Worm (Caenorhabditis elegans) whole organism, L4 larva: ENCODE data around the gene nhr-19.

Experiments
- F49E8.2 ChIP-seq: sonication (generic microtip); optimal IDR thresholded peaks from 2 replicates; lab custom pipeline; 2016; ENCODE audit warnings: missing compliant biosample characterization, mild to moderate bottlenecking, missing genetic modification characterization, borderline replicate concordance
- R02D3.7 ChIP-seq: fragments of 150-350 bp; sonication (generic microtip); optimal IDR thresholded peaks from 3 replicates; lab custom pipeline; 2014; ENCODE audit warnings: missing biosample characterization, missing genetic modification characterization
- T20F7.1 ChIP-seq: fragments of 200-800 bp; sonication (Bioruptor generic); optimal IDR thresholded peaks from 2 replicates; lab custom pipeline; 2018; ENCODE audit warnings: mild to moderate bottlenecking, missing genetic modification characterization, missing compliant biosample characterization
- T26A8.4 ChIP-seq: fragments of 200-800 bp; sonication (Bioruptor generic); IDR thresholded peaks from 2 replicates; pipeline ENCODE4 v1.3.6; 2022; ENCODE audit warnings: missing genetic modification characterization, missing compliant biosample characterization
- Y48G9A.11 ChIP-seq: fragments of 200-800 bp; sonication (Bioruptor generic); IDR thresholded peaks from 2 replicates; pipeline ENCODE4 v1.3.6; 2022; ENCODE audit warnings: missing genetic modification reagents, missing genetic modification characterization, missing compliant biosample characterization
- Y5F2A.4 ChIP-seq: fragments of 200-800 bp; sonication (Bioruptor generic); optimal IDR thresholded peaks from 2 replicates; lab custom pipeline; 2018; ENCODE audit warnings: mild to moderate bottlenecking, missing genetic modification characterization, missing compliant biosample characterization
- ZK337.2 ChIP-seq: fragments of 200-800 bp; sonication (Bioruptor generic); IDR thresholded peaks from 2 replicates; pipeline ENCODE4 v1.3.6; 2022; ENCODE audit warnings: missing genetic modification reagents, missing genetic modification characterization, missing compliant biosample characterization
- aha-1 ChIP-seq: fragments of 150-350 bp; peaks from one replicate; lab custom pipeline; 2014; ENCODE audit warnings: missing biosample characterization, missing genetic modification characterization
- ama-1 ChIP-seq: fragments of 150-350 bp; optimal IDR thresholded peaks from 2 replicates; lab custom pipeline; 2014; ENCODE audit warnings: inconsistent platforms, mixed read lengths
- ceh-28 ChIP-seq: fragments of 150-350 bp; optimal IDR thresholded peaks from 2 replicates; lab custom pipeline; 2014; ENCODE audit warnings: missing biosample characterization, missing genetic modification reagents, missing genetic modification characterization
- ceh-44 ChIP-seq: fragments of 200-800 bp; sonication (Bioruptor generic); IDR thresholded peaks from 2 replicates; pipeline ENCODE4 v1.3.6; 2022; ENCODE audit warnings: missing genetic modification reagents, missing genetic modification characterization, missing compliant biosample characterization
- cey-2 ChIP-seq: sonication (generic microtip); optimal IDR thresholded peaks from 3 replicates; lab custom pipeline; 2017; ENCODE audit warnings: missing genetic modification characterization, mild to moderate bottlenecking, missing compliant biosample characterization, antibody characterized with exemption, borderline replicate concordance; ENCODE audit not compliant: insufficient read depth
- ctbp-1 ChIP-seq: fragments of 200-800 bp; sonication (Bioruptor generic); IDR thresholded peaks from 2 replicates; pipeline ENCODE4 v1.3.6; 2022; ENCODE audit warnings: missing genetic modification reagents, missing genetic modification characterization, missing compliant biosample characterization
- dmd-9 ChIP-seq: fragments of 200-800 bp; sonication (Bioruptor generic); IDR thresholded peaks from 2 replicates; pipeline ENCODE4 v1.3.6; 2022; ENCODE audit warnings: missing genetic modification reagents, missing genetic modification characterization, missing compliant biosample characterization
- duxl-1 ChIP-seq: sonication (generic microtip); optimal IDR thresholded peaks from 2 replicates; lab custom pipeline; 2016; ENCODE audit warnings: mild to moderate bottlenecking, missing genetic modification characterization, moderate library complexity, missing compliant biosample characterization; ENCODE audit not compliant: poor library complexity
- dve-1 ChIP-seq: sonication (generic microtip); optimal IDR thresholded peaks from 2 replicates; lab custom pipeline; 2017; ENCODE audit warnings: antibody characterized with exemption, mild to moderate bottlenecking, missing genetic modification characterization, missing compliant biosample characterization; ENCODE audit not compliant: insufficient read depth
- gei-8 ChIP-seq: fragments of 200-800 bp; sonication (Bioruptor generic); optimal IDR thresholded peaks from 2 replicates; lab custom pipeline; 2018; ENCODE audit warnings: mild to moderate bottlenecking, missing genetic modification characterization, missing compliant biosample characterization
- hif-1 ChIP-seq, 2 experiments: sonication (generic microtip); optimal IDR thresholded peaks; 2 replicates each; lab custom pipeline; 2016 to 2017; ENCODE audit warnings: missing compliant biosample characterization in 2 of 2, missing genetic modification characterization in 2 of 2, missing genetic modification reagents in 2 of 2, missing genotype in 2 of 2, mild to moderate bottlenecking in 1 of 2
- hlh-30 ChIP-seq: sonication (generic microtip); optimal IDR thresholded peaks from 2 replicates; lab custom pipeline; 2017; ENCODE audit warnings: antibody characterized with exemption, mild to moderate bottlenecking, missing genetic modification characterization, missing compliant biosample characterization; ENCODE audit not compliant: insufficient read depth
- hmg-1.1 ChIP-seq: fragments of 200-800 bp; sonication (Bioruptor generic); IDR thresholded peaks from 2 replicates; pipeline ENCODE4 v1.3.6; 2022; ENCODE audit warnings: missing genetic modification reagents, missing genetic modification characterization, missing compliant biosample characterization
- lim-7 ChIP-seq: fragments of 200-800 bp; sonication (Bioruptor generic); IDR thresholded peaks from 2 replicates; pipeline ENCODE4 v1.3.6; 2022; ENCODE audit warnings: missing genetic modification characterization, missing compliant biosample characterization
- lin-15B ChIP-seq: fragments of 150-350 bp; sonication (generic microtip); optimal IDR thresholded peaks from 3 replicates; lab custom pipeline; 2014; ENCODE audit warnings: missing biosample characterization, missing genetic modification characterization
- madf-9 ChIP-seq: fragments of 200-800 bp; sonication (Bioruptor generic); conservative IDR thresholded peaks from 2 replicates; pipeline ENCODE4 v1.3.6; 2022; ENCODE audit warnings: missing genetic modification reagents, missing genetic modification characterization, missing compliant biosample characterization
- mdl-1 ChIP-seq, 2 experiments: fragments of 150-350 bp in 1 of 2; sonication (generic microtip) in 1 of 2; optimal IDR thresholded peaks; 2 replicates each; lab custom pipeline; 2014 to 2017; ENCODE audit warnings: missing biosample characterization in 2 of 2, missing genetic modification characterization in 2 of 2
- mdt-29 ChIP-seq: fragments of 200-800 bp; sonication (Bioruptor generic); IDR thresholded peaks from 2 replicates; pipeline ENCODE4 v1.3.6; 2022; ENCODE audit warnings: missing genetic modification reagents, missing genetic modification characterization, missing compliant biosample characterization
- mep-1 ChIP-seq: fragments of 150-350 bp; sonication (generic microtip); optimal IDR thresholded peaks from 3 replicates; lab custom pipeline; 2014; ENCODE audit warnings: missing biosample characterization, missing genetic modification characterization
- mes-2 ChIP-seq: sonication (generic microtip); optimal IDR thresholded peaks from 2 replicates; lab custom pipeline; 2016; ENCODE audit warnings: missing genotype, mild to moderate bottlenecking, missing genetic modification characterization, missing compliant biosample characterization; ENCODE audit not compliant: poor library complexity, severe bottlenecking
- mxl-2 ChIP-seq: fragments of 200-800 bp; sonication (Bioruptor generic); conservative IDR thresholded peaks from 2 replicates; pipeline ENCODE4 v1.3.6; 2022; ENCODE audit warnings: missing genetic modification reagents, missing genetic modification characterization, missing compliant biosample characterization
- mxl-3 ChIP-seq: fragments of 200-800 bp; sonication (Bioruptor generic); optimal IDR thresholded peaks from 2 replicates; lab custom pipeline; 2018; ENCODE audit warnings: mild to moderate bottlenecking, missing genetic modification characterization, missing compliant biosample characterization
- nhr-102 ChIP-seq: sonication (generic microtip); optimal IDR thresholded peaks from 2 replicates; lab custom pipeline; 2016; ENCODE audit warnings: mild to moderate bottlenecking, missing genetic modification characterization, moderate library complexity, missing compliant biosample characterization
- nhr-11 ChIP-seq: fragments of 150-350 bp; optimal IDR thresholded peaks from 2 replicates; lab custom pipeline; 2014; ENCODE audit warnings: missing biosample characterization, missing genetic modification characterization
- nhr-25 ChIP-seq: sonication (generic microtip); optimal IDR thresholded peaks from 2 replicates; lab custom pipeline; 2017; ENCODE audit warnings: missing genetic modification characterization, mild to moderate bottlenecking, missing compliant biosample characterization, antibody characterized with exemption, moderate library complexity, borderline replicate concordance; ENCODE audit not compliant: insufficient read depth
- nhr-28 ChIP-seq: fragments of 150-350 bp; optimal IDR thresholded peaks from 2 replicates; lab custom pipeline; 2014; ENCODE audit warnings: missing biosample characterization, missing genetic modification characterization
- nhr-42 ChIP-seq: fragments of 200-800 bp; sonication (Bioruptor generic); IDR thresholded peaks from 2 replicates; pipeline ENCODE4 v1.3.6; 2022; ENCODE audit warnings: missing genetic modification characterization, missing compliant biosample characterization
- nhr-76 ChIP-seq: fragments of 150-350 bp; optimal IDR thresholded peaks from 2 replicates; lab custom pipeline; 2014; ENCODE audit warnings: missing biosample characterization, missing genetic modification characterization
- php-3 ChIP-seq: fragments of 200-800 bp; sonication (Bioruptor generic); IDR thresholded peaks from 2 replicates; pipeline ENCODE4 v1.3.6; 2022; ENCODE audit warnings: missing genetic modification reagents, missing genetic modification characterization, missing compliant biosample characterization
- pqm-1 ChIP-seq: sonication (generic microtip); optimal IDR thresholded peaks from 2 replicates; lab custom pipeline; 2017; ENCODE audit warnings: missing biosample characterization, missing genetic modification characterization
- snpc-1.2 ChIP-seq: fragments of 200-800 bp; sonication (Bioruptor generic); IDR thresholded peaks from 2 replicates; pipeline ENCODE4 v1.3.6; 2022; ENCODE audit warnings: missing genetic modification reagents, missing genetic modification characterization, missing compliant biosample characterization
- snpc-4 ChIP-seq: fragments of 150-350 bp; optimal IDR thresholded peaks from 2 replicates; lab custom pipeline; 2014; ENCODE audit warnings: missing biosample characterization, missing genetic modification characterization
- tag-97 ChIP-seq: fragments of 200-800 bp; sonication (Bioruptor generic); IDR thresholded peaks from 2 replicates; pipeline ENCODE4 v1.3.6; 2022; ENCODE audit warnings: missing genetic modification characterization, missing compliant biosample characterization
- tra-1 ChIP-seq: fragments of 200-800 bp; sonication (Bioruptor generic); IDR thresholded peaks from 2 replicates; pipeline ENCODE4 v1.3.6; 2022; ENCODE audit warnings: missing genetic modification reagents, missing genetic modification characterization, missing compliant biosample characterization
- unc-130 ChIP-seq: sonication (generic microtip); optimal IDR thresholded peaks from 2 replicates; lab custom pipeline; 2016; ENCODE audit warnings: missing genetic modification reagents, missing genetic modification characterization, missing compliant biosample characterization
- unc-39 ChIP-seq: sonication (generic microtip); optimal IDR thresholded peaks from 2 replicates; lab custom pipeline; 2017; ENCODE audit warnings: missing biosample characterization, missing genetic modification characterization
- unc-62 ChIP-seq, 3 experiments: fragments of 150-350 bp in 1 of 3; sonication (generic microtip); optimal IDR thresholded peaks in 2 of 3; peaks in 1 of 3; 1 replicate in 1 of 3; 2 replicates in 2 of 3; lab custom pipeline; 2014 to 2017; ENCODE audit warnings: missing biosample characterization in 3 of 3, missing genetic modification characterization in 3 of 3, missing genetic modification reagents in 3 of 3, missing genotype in 1 of 3
- zfp-2 ChIP-seq: sonication (generic microtip); optimal IDR thresholded peaks from 2 replicates; lab custom pipeline; 2016; ENCODE audit warnings: mild to moderate bottlenecking, missing genetic modification characterization, missing compliant biosample characterization
- zfp-3 ChIP-seq: fragments of 200-800 bp; sonication (Bioruptor generic); conservative IDR thresholded peaks from 2 replicates; pipeline ENCODE4 v1.3.6; 2022; ENCODE audit warnings: missing genetic modification reagents, missing genetic modification characterization, missing compliant biosample characterization
- zip-2 ChIP-seq: fragments of 150-350 bp; optimal IDR thresholded peaks from 2 replicates; lab custom pipeline; 2014; ENCODE audit warnings: missing biosample characterization, missing genetic modification characterization

Gene nhr-19

ce11 chrII:9602566-9602965, 2.8 kb downstream of the nhr-19 start:
- TF ChIP-seq mep-1 (peak; percentile 4), Y48G9A.11 (GFP tag; lab: Robert Waterston, UW) (no peak), aha-1 (tag; lab: Kevin White, UChicago) (peak; percentile 89), dve-1 (tag; lab: Kevin White, UChicago) (peak; percentile 46), F49E8.2 (tag; lab: Kevin White, UChicago) (no peak)

- no peak for TF ChIP-seq unc-39 (tag; lab: Kevin White, UChicago)
- TF ChIP-seq lim-7, result no peak
- peak; percentile 96 for TF ChIP-seq hlh-30 (tag; lab: Kevin White, UChicago)
- peak in 1 of 2 experiments; percentile 54 for TF ChIP-seq unc-62 (GFP tag; optimal IDR thresholded peaks at IDR 0.05 in 1 of 2; lab: Kevin White, UChicago)
- no peak for TF ChIP-seq unc-62 (tag; optimal IDR thresholded peaks at IDR 0.05; lab: Kevin White, UChicago)
- TF ChIP-seq T26A8.4 (GFP tag; lab: Robert Waterston, UW), result no peak
- TF ChIP-seq hmg-1.1 (GFP tag; lab: Robert Waterston, UW), result no peak
- no peak for TF ChIP-seq mxl-2
- no peak for TF ChIP-seq nhr-102 (tag; lab: Kevin White, UChicago)
- peak; percentile 66 for TF ChIP-seq nhr-28 (tag; lab: Kevin White, UChicago)
- TF ChIP-seq F49E8.2 (tag; lab: Kevin White, UChicago), result no peak
- no peak for TF ChIP-seq ama-1
- TF ChIP-seq zip-2 (tag; lab: Kevin White, UChicago), result no peak
- TF ChIP-seq pqm-1, result no peak
- TF ChIP-seq mdl-1 (tag; optimal IDR thresholded peaks at IDR 0.05; lab: Kevin White, UChicago), result peak; percentile 79 to 83
- no peak for TF ChIP-seq ceh-44 (GFP tag; lab: Robert Waterston, UW)
- no peak for TF ChIP-seq ZK337.2 (GFP tag; lab: Robert Waterston, UW)
- no peak for TF ChIP-seq mdt-29 (GFP tag; lab: Robert Waterston, UW)
- peak; percentile 94 for TF ChIP-seq aha-1 (tag; lab: Kevin White, UChicago)
- TF ChIP-seq T20F7.1, result no peak
- TF ChIP-seq zfp-2 (tag; lab: Kevin White, UChicago), result no peak
- TF ChIP-seq nhr-25 (tag; lab: Kevin White, UChicago), result no peak
- no peak for TF ChIP-seq tag-97 (GFP tag; lab: Robert Waterston, UW)
- TF ChIP-seq ceh-28 (tag; lab: Kevin White, UChicago), result no peak
- TF ChIP-seq madf-9, result no peak
- TF ChIP-seq dve-1 (tag; lab: Kevin White, UChicago), result peak; percentile 79
- no peak for TF ChIP-seq lin-15B (tag; lab: Kevin White, UChicago)
- no peak for TF ChIP-seq Y48G9A.11 (GFP tag; lab: Robert Waterston, UW)
- peak; percentile 82 for TF ChIP-seq nhr-11 (tag; lab: Kevin White, UChicago)
- TF ChIP-seq cey-2 (tag; lab: Kevin White, UChicago), result peak; percentile 35
- no peak for TF ChIP-seq dmd-9
- no peak for TF ChIP-seq snpc-1.2
- no peak for TF ChIP-seq R02D3.7 (tag; lab: Kevin White, UChicago)
- no peak for TF ChIP-seq mes-2 (tag; lab: Kevin White, UChicago)
- TF ChIP-seq hif-1 (tag; optimal IDR thresholded peaks at IDR 0.05; lab: Kevin White, UChicago), result peak in 1 of 2 experiments; percentile 42
- TF ChIP-seq gei-8 (GFP tag; lab: Kevin White, UChicago), result no peak
- TF ChIP-seq nhr-76, result no peak
- TF ChIP-seq unc-130 (GFP tag; lab: Kevin White, UChicago), result no peak
- TF ChIP-seq nhr-42 (GFP tag; lab: Robert Waterston, UW), result no peak
- peak; percentile 49 for TF ChIP-seq mep-1
- no peak for TF ChIP-seq tra-1 (GFP tag; lab: Robert Waterston, UW)
- TF ChIP-seq mxl-3, result peak; percentile 32
- no peak for TF ChIP-seq zfp-3 (GFP tag; lab: Robert Waterston, UW)
- no peak for TF ChIP-seq Y5F2A.4 (GFP tag; lab: Kevin White, UChicago)
- TF ChIP-seq ctbp-1 (GFP tag; lab: Robert Waterston, UW), result no peak
- TF ChIP-seq php-3 (GFP tag; lab: Robert Waterston, UW), result no peak
- TF ChIP-seq duxl-1, result no peak
- no peak for TF ChIP-seq snpc-4 (tag; lab: Kevin White, UChicago)
These were observed 3.6 kb downstream of the nhr-19 start for ce11 chrII:9601679-9602078.
